Fruit fly (Drosophila melanogaster): Measurements from ENCODE around the gene CG31223.
A peak's percentile ranks its signal among the peaks of the same experiment; 100 is the strongest.

DNA sequence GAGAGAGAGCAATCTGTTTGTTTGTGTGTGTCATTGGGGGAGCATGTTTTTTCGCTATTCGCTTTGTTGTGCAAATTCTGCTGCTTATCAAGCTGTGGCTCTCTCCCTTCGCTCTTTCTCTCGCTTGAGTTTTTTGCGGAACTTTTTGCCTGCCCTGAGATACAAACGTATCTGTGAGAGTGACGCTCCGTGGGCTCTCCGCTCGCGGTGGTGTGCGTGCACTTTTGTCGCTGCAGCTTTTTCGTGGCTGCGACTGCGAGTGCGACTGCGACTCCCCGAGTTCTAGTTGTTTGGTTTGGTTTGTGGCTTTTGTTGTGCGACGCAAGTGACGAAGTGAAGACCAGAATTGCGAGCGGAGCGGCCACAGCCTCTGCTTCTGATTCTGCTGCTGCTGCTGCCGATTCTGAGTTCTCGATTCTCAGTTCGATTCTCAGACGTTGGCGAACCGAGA lies 48.2 kb upstream of the CG31223 start:
- TF ChIP-seq h (optimal IDR thresholded peaks at IDR 0.05) (no peak), psq (optimal IDR thresholded peaks at IDR 0.05) (no peak), insv (optimal IDR thresholded peaks at IDR 0.05) (peak; percentile 72)

Data from Kc167 (cell line).